Worm (Caenorhabditis elegans) whole organism, young adult: Measurements from ENCODE around the gene Y48A6B.7.
A peak's percentile ranks its signal among the peaks of the same experiment; 100 is the strongest.

Experiments used
- B0019.2 ChIP-seq: fragments of 200-800 bp; sonication (Bioruptor generic); conservative IDR thresholded peaks from 2 replicates; pipeline ENCODE4 v1.3.6; 2022; ENCODE audit warnings: missing genetic modification reagents, missing genetic modification characterization, missing compliant biosample characterization
- B0035.1 ChIP-seq: sonication (generic microtip); optimal IDR thresholded peaks from 2 replicates; lab custom pipeline; 2016; ENCODE audit warnings: missing genetic modification characterization, mild to moderate bottlenecking, missing compliant biosample characterization, missing genotype, missing genetic modification reagents
- B0336.3 ChIP-seq: fragments of 200-800 bp; sonication (Bioruptor generic); IDR thresholded peaks from 2 replicates; pipeline ENCODE4 v1.3.6; 2022; ENCODE audit warnings: missing genetic modification characterization, missing compliant biosample characterization
- C06A6.2 ChIP-seq: fragments of 200-800 bp; sonication (Bioruptor generic); conservative IDR thresholded peaks from 2 replicates; pipeline ENCODE4 v1.3.6; 2022; ENCODE audit warnings: missing genetic modification characterization, missing compliant biosample characterization
- D2030.7 ChIP-seq: fragments of 200-800 bp; sonication (Bioruptor generic); IDR thresholded peaks from 2 replicates; pipeline ENCODE4 v1.3.6; 2022; ENCODE audit warnings: missing genetic modification reagents, missing genetic modification characterization, missing compliant biosample characterization
- F39B2.1 ChIP-seq: fragments of 200-800 bp; sonication (Bioruptor generic); IDR thresholded peaks from 2 replicates; pipeline ENCODE4 v1.3.6; 2022; ENCODE audit warnings: missing genetic modification reagents, missing genetic modification characterization, missing compliant biosample characterization
- F57A8.1 ChIP-seq: fragments of 200-800 bp; sonication (Bioruptor generic); optimal IDR thresholded peaks from 2 replicates; lab custom pipeline; 2018; ENCODE audit warnings: mild to moderate bottlenecking, missing genetic modification characterization, moderate library complexity, missing compliant biosample characterization
- Y53F4B.3 ChIP-seq: fragments of 200-800 bp; sonication (Bioruptor generic); IDR thresholded peaks from 2 replicates; pipeline ENCODE4 v1.3.6; 2022; ENCODE audit warnings: missing genetic modification reagents, missing genetic modification characterization, missing compliant biosample characterization
- Y56A3A.18 ChIP-seq: fragments of 200-800 bp; sonication (Bioruptor generic); IDR thresholded peaks from 2 replicates; pipeline ENCODE4 v1.3.6; 2022; ENCODE audit warnings: missing genetic modification reagents, missing genetic modification characterization, missing compliant biosample characterization
- Y67H2A.10 ChIP-seq: fragments of 200-800 bp; sonication (Bioruptor generic); conservative IDR thresholded peaks from 2 replicates; pipeline ENCODE4 v1.3.6; 2022; ENCODE audit warnings: missing genetic modification reagents, missing genetic modification characterization, missing compliant biosample characterization
- Y95B8A.8 ChIP-seq: fragments of 200-800 bp; sonication (Bioruptor generic); IDR thresholded peaks from 2 replicates; pipeline ENCODE4 v1.3.6; 2022; ENCODE audit warnings: missing genetic modification reagents, missing genetic modification characterization, missing compliant biosample characterization
- ZK185.1 ChIP-seq: sonication (generic microtip); optimal IDR thresholded peaks from 2 replicates; lab custom pipeline; 2016; ENCODE audit warnings: mild to moderate bottlenecking, missing genetic modification characterization, missing compliant biosample characterization; ENCODE audit not compliant: poor library complexity, severe bottlenecking
- atf-7 ChIP-seq: sonication (generic microtip); optimal IDR thresholded peaks from 2 replicates; lab custom pipeline; 2017; ENCODE audit warnings: mild to moderate bottlenecking, missing genetic modification characterization, missing compliant biosample characterization
- bed-1 ChIP-seq: fragments of 200-800 bp; sonication (Bioruptor generic); IDR thresholded peaks from 2 replicates; pipeline ENCODE4 v1.3.6; 2022; ENCODE audit warnings: missing genetic modification reagents, missing genetic modification characterization, missing compliant biosample characterization
- ceh-40 ChIP-seq: fragments of 200-800 bp; sonication (Bioruptor generic); IDR thresholded peaks from 2 replicates; pipeline ENCODE4 v1.3.6; 2022; ENCODE audit warnings: missing genetic modification characterization, missing compliant biosample characterization
- ceh-58 ChIP-seq: fragments of 200-800 bp; sonication (Bioruptor generic); IDR thresholded peaks from 2 replicates; pipeline ENCODE4 v1.3.6; 2022; ENCODE audit warnings: missing genetic modification characterization, missing compliant biosample characterization
- dox-1 ChIP-seq: fragments of 200-800 bp; sonication (Bioruptor generic); IDR thresholded peaks from 2 replicates; pipeline ENCODE4 v1.3.6; 2022; ENCODE audit warnings: missing genetic modification reagents, missing genetic modification characterization, missing compliant biosample characterization
- gei-17 ChIP-seq: fragments of 200-800 bp; sonication (Bioruptor generic); optimal IDR thresholded peaks from 2 replicates; lab custom pipeline; 2018; ENCODE audit warnings: mild to moderate bottlenecking, missing genetic modification characterization, missing compliant biosample characterization
- hsf-1 ChIP-seq: fragments of 200-800 bp; sonication (Bioruptor generic); IDR thresholded peaks from 2 replicates; pipeline ENCODE4 v1.3.6; 2022; ENCODE audit warnings: missing genetic modification reagents, missing genetic modification characterization, missing compliant biosample characterization
- let-607 ChIP-seq, 2 experiments: fragments of 200-800 bp in 1 of 2; sonication (Bioruptor generic) in 1 of 2; sonication (generic microtip) in 1 of 2; optimal IDR thresholded peaks; 2 replicates each; lab custom pipeline; 2016 to 2018; ENCODE audit warnings: mild to moderate bottlenecking in 2 of 2, missing compliant biosample characterization in 2 of 2, missing genetic modification characterization in 2 of 2, moderate library complexity in 2 of 2, missing genotype in 1 of 2
- lin-26 ChIP-seq: fragments of 200-800 bp; sonication (Bioruptor generic); IDR thresholded peaks from 2 replicates; pipeline ENCODE4 v1.3.6; 2022; ENCODE audit warnings: missing genetic modification reagents, missing genetic modification characterization, missing compliant biosample characterization
- lin-40 ChIP-seq: sonication (generic microtip); optimal IDR thresholded peaks from 2 replicates; lab custom pipeline; 2016; ENCODE audit warnings: missing genetic modification characterization, mild to moderate bottlenecking, missing compliant biosample characterization, missing genotype, missing genetic modification reagents
- lin-54 ChIP-seq: fragments of 200-800 bp; sonication (Bioruptor generic); optimal IDR thresholded peaks from 2 replicates; lab custom pipeline; 2018; ENCODE audit warnings: mild to moderate bottlenecking, missing genetic modification characterization, missing compliant biosample characterization
- madf-10 ChIP-seq: sonication (generic microtip); optimal IDR thresholded peaks from 2 replicates; lab custom pipeline; 2016; ENCODE audit warnings: mild to moderate bottlenecking, missing genetic modification characterization, missing compliant biosample characterization
- mcd-1 ChIP-seq: fragments of 200-800 bp; sonication (Bioruptor generic); IDR thresholded peaks from 2 replicates; pipeline ENCODE4 v1.3.6; 2022; ENCODE audit warnings: missing genetic modification reagents, missing genetic modification characterization, missing compliant biosample characterization
- mes-4 ChIP-seq: sonication (generic microtip); optimal IDR thresholded peaks from 2 replicates; lab custom pipeline; 2016; ENCODE audit warnings: missing genotype, missing genetic modification characterization, missing compliant biosample characterization
- nfya-1 ChIP-seq: sonication (generic microtip); optimal IDR thresholded peaks from 2 replicates; lab custom pipeline; 2017; ENCODE audit warnings: antibody characterized with exemption, missing compliant biosample characterization, missing genetic modification characterization, borderline replicate concordance; ENCODE audit not compliant: insufficient read depth
- nfya-2 ChIP-seq: fragments of 200-800 bp; sonication (Bioruptor generic); IDR thresholded peaks from 2 replicates; pipeline ENCODE4 v1.3.6; 2022; ENCODE audit warnings: missing genetic modification reagents, missing genetic modification characterization, missing compliant biosample characterization
- nfyb-1 ChIP-seq: fragments of 200-800 bp; sonication (Bioruptor generic); IDR thresholded peaks from 2 replicates; pipeline ENCODE4 v1.3.6; 2022; ENCODE audit warnings: missing genetic modification reagents, missing genetic modification characterization, missing compliant biosample characterization
- nhr-27 ChIP-seq: fragments of 200-800 bp; sonication (Bioruptor generic); optimal IDR thresholded peaks from 2 replicates; lab custom pipeline; 2018; ENCODE audit warnings: mild to moderate bottlenecking, missing genetic modification characterization, moderate library complexity, missing compliant biosample characterization
- nhr-80 ChIP-seq: sonication (generic microtip); optimal IDR thresholded peaks from 2 replicates; lab custom pipeline; 2016; ENCODE audit warnings: missing genetic modification characterization, missing compliant biosample characterization
- nhr-90 ChIP-seq: sonication (generic microtip); optimal IDR thresholded peaks from 2 replicates; lab custom pipeline; 2016; ENCODE audit warnings: missing genotype, mild to moderate bottlenecking, missing genetic modification characterization, missing compliant biosample characterization
- pbrm-1 ChIP-seq: fragments of 200-800 bp; sonication (Bioruptor generic); IDR thresholded peaks from 2 replicates; pipeline ENCODE4 v1.3.6; 2022; ENCODE audit warnings: missing genetic modification reagents, missing genetic modification characterization, missing compliant biosample characterization
- pha-4 ChIP-seq: fragments of 150-350 bp; sonication (generic microtip); optimal IDR thresholded peaks from 2 replicates; lab custom pipeline; 2014; ENCODE audit warnings: missing biosample characterization, missing genetic modification reagents, missing genetic modification characterization
- snpc-1.1 ChIP-seq: sonication (generic microtip); optimal IDR thresholded peaks from 2 replicates; lab custom pipeline; 2017; ENCODE audit warnings: missing genetic modification characterization, mild to moderate bottlenecking, missing compliant biosample characterization, antibody characterized with exemption, moderate library complexity, missing genotype, missing genetic modification reagents; ENCODE audit not compliant: insufficient read depth
- snpc-1.3 ChIP-seq: sonication (generic microtip); optimal IDR thresholded peaks from 2 replicates; lab custom pipeline; 2017; ENCODE audit warnings: missing genetic modification characterization, mild to moderate bottlenecking, missing compliant biosample characterization, antibody characterized with exemption, moderate library complexity, missing genotype, missing genetic modification reagents; ENCODE audit not compliant: insufficient read depth
- snpc-4 ChIP-seq, 5 experiments: fragments of 150-350 bp in 1 of 5; sonication (generic microtip) in 4 of 5; optimal IDR thresholded peaks; 2 replicates each; lab custom pipeline; 2014 to 2018; ENCODE audit warnings: missing genetic modification characterization in 5 of 5, missing biosample characterization in 3 of 5, antibody characterized with exemption in 2 of 5, mild to moderate bottlenecking in 2 of 5, missing compliant biosample characterization in 2 of 5, missing genotype in 2 of 5, moderate library complexity in 2 of 5, missing genetic modification reagents in 1 of 5
- sptf-2 ChIP-seq: fragments of 200-800 bp; sonication (Bioruptor generic); optimal IDR thresholded peaks from 2 replicates; lab custom pipeline; 2018; ENCODE audit warnings: mild to moderate bottlenecking, missing genetic modification characterization, missing compliant biosample characterization
- tbp1 ChIP-seq: fragments of 200-800 bp; sonication (Bioruptor generic); optimal IDR thresholded peaks from 2 replicates; lab custom pipeline; 2018; ENCODE audit warnings: mild to moderate bottlenecking, missing genetic modification characterization, missing compliant biosample characterization
- zfh-2 ChIP-seq: fragments of 200-800 bp; sonication (Bioruptor generic); conservative IDR thresholded peaks from 2 replicates; pipeline ENCODE4 v1.3.6; 2022; ENCODE audit warnings: missing genetic modification reagents, missing genetic modification characterization, missing compliant biosample characterization

Y48A6B.7 gene

DNA sequence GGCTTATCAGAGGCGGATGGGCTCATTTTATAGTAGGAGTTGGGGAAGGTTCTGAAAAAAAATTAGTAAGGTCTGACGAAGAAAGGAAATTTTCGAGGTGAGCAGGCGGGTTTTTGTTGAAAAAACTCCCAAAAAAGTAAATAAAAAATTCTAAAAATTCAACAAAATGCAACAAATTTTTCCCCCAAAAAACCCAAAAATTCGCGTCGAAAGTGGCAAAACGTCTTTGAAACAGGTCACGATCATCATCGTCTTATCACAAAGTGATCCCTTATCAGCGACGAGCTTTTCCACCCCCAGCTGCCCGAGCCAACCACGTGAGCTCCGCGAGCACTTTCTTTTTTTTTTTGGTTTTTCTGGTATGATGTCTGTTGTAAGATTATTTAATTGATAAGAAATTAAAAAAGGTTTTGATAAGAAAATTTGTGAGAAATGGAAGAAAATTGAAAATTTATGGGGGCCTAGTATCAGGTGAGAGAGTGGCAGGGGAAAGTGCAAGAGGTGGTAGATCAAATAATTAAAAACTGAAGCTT lies at the start of gene Y48A6B.7:
TSS of gene Y48A6B.7 (minus strand) at position 51 of the 533 bp plus-strand sequence.
- TF ChIP-seq snpc-4 (GFP tag; optimal IDR thresholded peaks at IDR 0.05; lab: Kevin White, UChicago): no peak
- TF ChIP-seq snpc-4 (tag; optimal IDR thresholded peaks at IDR 0.05; lab: Kevin White, UChicago): peak in 2 of 4 experiments; percentile 1 to 22
- no peak for TF ChIP-seq snpc-1.1 (tag; lab: Kevin White, UChicago)
- peak; percentile 16 for TF ChIP-seq madf-10 (tag; lab: Kevin White, UChicago)
- TF ChIP-seq Y56A3A.18 (GFP tag; lab: Robert Waterston, UW): peak; percentile 20; the same call in 1 of the 2 replicates
- TF ChIP-seq lin-54 (GFP tag; lab: Kevin White, UChicago): peak; percentile 11
- no peak for TF ChIP-seq lin-26 (GFP tag; lab: Robert Waterston, UW)
- TF ChIP-seq tbp1 (GFP tag; lab: Kevin White, UChicago): peak; percentile 16
- TF ChIP-seq pha-4 (tag; lab: Kevin White, UChicago): peak; percentile 63
- TF ChIP-seq nfyb-1: peak; percentile 65; the same call in 1 of the 2 replicates
- TF ChIP-seq lin-40 (tag; lab: Kevin White, UChicago): peak; percentile 18
- TF ChIP-seq B0336.3: peak; percentile 36; the same call in 1 of the 2 replicates
- TF ChIP-seq pbrm-1: 0 out of 2 replicates have a peak, but pooled peaks have one; percentile 24
- no peak for TF ChIP-seq snpc-1.3
- TF ChIP-seq F39B2.1 (GFP tag; lab: Robert Waterston, UW): no peak
- TF ChIP-seq atf-7: peak; percentile 55
- TF ChIP-seq nhr-90: peak; percentile 46
- TF ChIP-seq nhr-80 (tag; lab: Kevin White, UChicago): peak; percentile 98
- TF ChIP-seq dox-1 (GFP tag; lab: Robert Waterston, UW): peak; percentile 52; the same call in 1 of the 2 replicates
- no peak for TF ChIP-seq nfya-2
- TF ChIP-seq sptf-2 (GFP tag; lab: Kevin White, UChicago): no peak
- TF ChIP-seq let-607 (tag; optimal IDR thresholded peaks at IDR 0.05; lab: Kevin White, UChicago): peak in 1 of 2 experiments; percentile 51
- TF ChIP-seq hsf-1 (GFP tag; lab: Robert Waterston, UW): no peak
- TF ChIP-seq mcd-1 (GFP tag; lab: Robert Waterston, UW): 0 out of 2 replicates have a peak, but pooled peaks have one; percentile 41

DNA sequence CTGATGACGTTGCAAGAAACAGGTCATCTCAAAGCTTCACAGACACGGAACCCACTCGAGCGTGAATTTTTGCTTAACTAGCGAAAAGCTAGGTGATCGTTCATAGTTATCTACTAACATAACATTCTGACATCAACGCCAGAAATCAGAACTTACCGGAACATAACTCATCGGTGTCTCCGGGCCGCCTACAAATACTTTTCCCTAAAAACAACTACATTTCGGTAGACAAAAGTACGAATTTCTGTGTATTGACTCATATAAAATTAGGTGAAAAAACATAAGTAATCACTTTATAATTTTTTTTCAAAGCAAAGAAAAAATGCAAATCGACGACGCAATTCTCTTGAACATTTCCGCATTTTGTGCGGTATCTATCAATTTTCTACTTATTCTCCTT lies 47.8 kb upstream of the Y48A6B.7 start, which contains the start of gene str-261:
TSS of gene str-261 (plus strand) at position 301 of the 400 bp plus-strand sequence.
- TF ChIP-seq Y95B8A.8 (GFP tag; lab: Robert Waterston, UW): no peak
- no peak for TF ChIP-seq Y53F4B.3 (GFP tag; lab: Robert Waterston, UW)
- no peak for TF ChIP-seq ceh-40 (GFP tag; lab: Robert Waterston, UW)
- TF ChIP-seq snpc-4 (GFP tag; optimal IDR thresholded peaks at IDR 0.05; lab: Kevin White, UChicago): no peak
- no peak for TF ChIP-seq snpc-4 (tag; optimal IDR thresholded peaks at IDR 0.05; lab: Kevin White, UChicago)
- TF ChIP-seq F57A8.1 (GFP tag; lab: Kevin White, UChicago): no peak
- TF ChIP-seq zfh-2 (GFP tag; lab: Robert Waterston, UW): no peak
- no peak for TF ChIP-seq F39B2.1 (GFP tag; lab: Robert Waterston, UW)
- no peak for TF ChIP-seq Y67H2A.10 (GFP tag; lab: Robert Waterston, UW)
- no peak for TF ChIP-seq C06A6.2 (GFP tag; lab: Robert Waterston, UW)
- no peak for TF ChIP-seq nhr-27 (tag; lab: Kevin White, UChicago)
- no peak for TF ChIP-seq B0019.2 (GFP tag; lab: Robert Waterston, UW)
- no peak for TF ChIP-seq B0035.1 (tag; lab: Kevin White, UChicago)
- no peak for TF ChIP-seq bed-1 (GFP tag; lab: Robert Waterston, UW)
- TF ChIP-seq ceh-58 (GFP tag; lab: Robert Waterston, UW): no peak
- no peak for TF ChIP-seq gei-17 (GFP tag; lab: Kevin White, UChicago)
- no peak for TF ChIP-seq mes-4 (tag; lab: Kevin White, UChicago)
- TF ChIP-seq ZK185.1 (tag; lab: Kevin White, UChicago): no peak
- TF ChIP-seq nfya-1 (tag; lab: Kevin White, UChicago): no peak
- TF ChIP-seq D2030.7 (GFP tag; lab: Robert Waterston, UW): no peak
